Fruit fly (Drosophila melanogaster) whole organism, adult: ENCODE measurements around the gene mRpL35.

ENCODE experiments used
- CG11617 ChIP-seq: fragments of 200-800 bp; sonication (Bioruptor generic); optimal IDR thresholded peaks from 2 replicates; lab custom pipeline; 2017; ENCODE audit warnings: mild to moderate bottlenecking, missing biosample characterization, missing genetic modification reagents, missing genetic modification characterization
- CG14711 ChIP-seq: fragments of 200-800 bp; sonication (Bioruptor generic); optimal IDR thresholded peaks from 2 replicates; lab custom pipeline; 2018; ENCODE audit warnings: missing biosample characterization, mild to moderate bottlenecking, missing genetic modification characterization, moderate library complexity
- CG7101 ChIP-seq: fragments of 200-800 bp; sonication (Bioruptor generic); optimal IDR thresholded peaks from 2 replicates; lab custom pipeline; 2018; ENCODE audit warnings: missing biosample characterization, mild to moderate bottlenecking, missing genetic modification characterization, moderate library complexity
- Clk ChIP-seq: fragments of 200-800 bp; sonication (Bioruptor generic); optimal IDR thresholded peaks from 2 replicates; lab custom pipeline; 2017; ENCODE audit warnings: missing biosample characterization, missing genetic modification characterization
- Hr96 ChIP-seq: fragments of 200-800 bp; sonication (Bioruptor generic); optimal IDR thresholded peaks from 2 replicates; lab custom pipeline; 2016; ENCODE audit warnings: missing biosample characterization, missing genetic modification characterization
- Mnt ChIP-seq: fragments of 200-800 bp; sonication (Bioruptor generic); optimal IDR thresholded peaks from 2 replicates; lab custom pipeline; 2016; ENCODE audit warnings: missing biosample characterization, mild to moderate bottlenecking, missing genetic modification characterization
- kay ChIP-seq: fragments of 200-800 bp; sonication (Bioruptor generic); peaks from one replicate; lab custom pipeline; 2016; ENCODE audit warnings: missing biosample characterization, missing genetic modification characterization, borderline replicate concordance
- pad ChIP-seq: fragments of 200-800 bp; sonication (Bioruptor generic); optimal IDR thresholded peaks from 3 replicates; lab custom pipeline; 2017; ENCODE audit warnings: missing biosample characterization, missing genetic modification characterization, mild to moderate bottlenecking, moderate library complexity, missing genetic modification reagents
- toe ChIP-seq: fragments of 200-800 bp; sonication (Bioruptor generic); optimal IDR thresholded peaks from 2 replicates; lab custom pipeline; 2016; ENCODE audit warnings: missing biosample characterization, missing genetic modification characterization

DNA sequence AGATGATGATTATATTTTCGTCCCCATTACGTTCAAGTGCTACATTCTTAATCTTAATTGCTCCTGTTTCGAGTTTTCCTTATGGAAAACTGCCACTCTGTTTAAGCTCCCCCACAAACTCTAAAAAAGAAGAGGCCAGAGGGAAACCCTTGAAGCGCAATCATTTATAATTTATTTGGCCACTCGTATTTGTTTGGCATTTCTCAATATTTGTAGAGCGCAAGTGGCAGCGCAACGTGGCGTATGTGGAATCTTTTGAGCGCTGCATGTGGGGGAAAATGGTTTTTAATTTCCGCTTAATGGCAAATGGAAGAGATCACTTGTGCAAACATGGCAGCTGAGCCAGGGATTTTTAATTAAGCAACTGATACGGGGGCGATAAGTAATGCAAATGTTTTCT is 43.9 kb downstream of the mRpL35 start:
- TF ChIP-seq Hr96 (GFP tag; lab: Kevin White, UChicago) (no peak), toe (no peak), Clk (GFP tag; lab: Kevin White, UChicago) (no peak), kay (GFP tag; lab: Kevin White, UChicago) (no peak), CG11617 (GFP tag; lab: Kevin White, UChicago) (no peak), CG14711 (tag; lab: Kevin White, UChicago) (no peak), Mnt (GFP tag; lab: Kevin White, UChicago) (no peak), pad (no peak), CG7101 (no peak)
